Worm (Caenorhabditis elegans) whole organism, midembryonic: ENCODE results near the gene C34E10.10.

ENCODE experiments used
- T22C8.4 ChIP-seq: fragments of 200-800 bp; sonication (Bioruptor generic); IDR thresholded peaks from 2 replicates; pipeline ENCODE4 v1.3.6; 2022; ENCODE audit warnings: missing genetic modification characterization, missing compliant biosample characterization
- cog-1 ChIP-seq: sonication (generic microtip); optimal IDR thresholded peaks from 2 replicates; lab custom pipeline; 2016; ENCODE audit warnings: missing genetic modification characterization, missing compliant biosample characterization
- flt-1 ChIP-seq: fragments of 200-800 bp; sonication (Bioruptor generic); IDR thresholded peaks from 2 replicates; pipeline ENCODE4 v1.3.6; 2022; ENCODE audit warnings: missing genetic modification characterization, missing compliant biosample characterization
- klf-2 ChIP-seq: fragments of 200-800 bp; sonication (Bioruptor generic); conservative IDR thresholded peaks from 2 replicates; pipeline ENCODE4 v1.3.6; 2022; ENCODE audit warnings: missing genetic modification reagents, missing genetic modification characterization, missing compliant biosample characterization
- med-1 ChIP-seq: sonication (generic microtip); optimal IDR thresholded peaks from 2 replicates; lab custom pipeline; 2017; ENCODE audit warnings: missing genetic modification characterization, mild to moderate bottlenecking, missing compliant biosample characterization, antibody characterized with exemption, missing genetic modification reagents; ENCODE audit not compliant: insufficient read depth
- ref-1 ChIP-seq: fragments of 200-800 bp; sonication (Bioruptor generic); conservative IDR thresholded peaks from 2 replicates; pipeline ENCODE4 v1.3.6; 2022; ENCODE audit warnings: missing genetic modification reagents, missing genetic modification characterization, missing compliant biosample characterization
- tab-1 ChIP-seq: fragments of 200-800 bp; sonication (Bioruptor generic); IDR thresholded peaks from 2 replicates; pipeline ENCODE4 v1.3.6; 2022; ENCODE audit warnings: missing genetic modification characterization, missing compliant biosample characterization
- ztf-23 ChIP-seq: fragments of 200-800 bp; sonication (Bioruptor generic); IDR thresholded peaks from 2 replicates; pipeline ENCODE4 v1.3.6; 2022; ENCODE audit warnings: missing genetic modification reagents, missing genetic modification characterization, missing compliant biosample characterization
- ztf-29 ChIP-seq: fragments of 200-800 bp; sonication (Bioruptor generic); IDR thresholded peaks from 2 replicates; pipeline ENCODE4 v1.3.6; 2022; ENCODE audit warnings: missing genetic modification reagents, missing genetic modification characterization, missing compliant biosample characterization

The C34E10.10 gene

DNA sequence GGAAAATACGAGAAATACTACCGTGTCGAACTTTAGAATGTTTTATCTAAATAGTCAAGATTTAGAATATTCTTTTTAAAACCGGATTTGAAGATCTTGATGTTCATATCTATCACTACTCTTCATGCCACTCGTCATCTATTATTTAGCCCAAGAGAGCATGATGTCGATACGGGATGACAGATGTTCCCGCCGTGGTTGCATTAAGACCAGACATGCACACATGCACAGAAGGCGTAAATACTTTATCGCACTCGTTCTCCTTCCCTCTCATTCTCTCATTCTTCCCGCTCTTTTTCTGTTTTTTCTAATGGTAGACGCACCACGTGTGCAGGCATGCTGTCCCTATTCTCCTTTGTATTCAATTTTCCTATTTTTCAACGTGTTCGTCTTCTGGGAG, 44.3 kb downstream of the C34E10.10 start:
- TF ChIP-seq klf-2 (GFP tag; lab: Robert Waterston, UW) (no peak), T22C8.4 (GFP tag; lab: Robert Waterston, UW) (no peak), ztf-23 (GFP tag; lab: Robert Waterston, UW) (no peak)

DNA sequence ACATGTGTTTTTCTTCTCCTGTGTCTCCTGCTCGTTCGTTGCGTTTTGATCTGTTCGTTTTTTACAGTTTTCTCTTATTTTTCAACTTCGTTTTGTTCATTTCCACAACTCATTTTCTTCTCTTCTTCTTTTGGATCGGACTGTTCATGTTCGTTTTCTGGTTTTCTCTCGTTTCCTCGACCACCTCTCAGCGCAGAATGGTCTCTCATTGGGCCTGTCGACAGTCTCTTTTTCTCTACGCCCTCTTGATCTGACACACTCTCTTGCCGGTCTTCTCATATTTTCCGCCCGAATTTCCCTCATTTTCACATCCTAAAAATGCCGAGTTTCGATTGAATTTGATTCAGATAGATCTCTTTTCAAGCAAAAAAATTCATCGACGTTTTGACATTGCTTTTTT, 46.0 kb downstream of the C34E10.10 start:
- TF ChIP-seq ztf-23 (GFP tag; lab: Robert Waterston, UW) (no peak), cog-1 (no peak), klf-2 (GFP tag; lab: Robert Waterston, UW) (no peak), tab-1 (GFP tag; lab: Robert Waterston, UW) (no peak), med-1 (GFP tag; lab: Kevin White, UChicago) (no peak), flt-1 (GFP tag; lab: Robert Waterston, UW) (no peak), T22C8.4 (GFP tag; lab: Robert Waterston, UW) (no peak), ztf-29 (GFP tag; lab: Robert Waterston, UW) (no peak), ref-1 (no peak)

DNA sequence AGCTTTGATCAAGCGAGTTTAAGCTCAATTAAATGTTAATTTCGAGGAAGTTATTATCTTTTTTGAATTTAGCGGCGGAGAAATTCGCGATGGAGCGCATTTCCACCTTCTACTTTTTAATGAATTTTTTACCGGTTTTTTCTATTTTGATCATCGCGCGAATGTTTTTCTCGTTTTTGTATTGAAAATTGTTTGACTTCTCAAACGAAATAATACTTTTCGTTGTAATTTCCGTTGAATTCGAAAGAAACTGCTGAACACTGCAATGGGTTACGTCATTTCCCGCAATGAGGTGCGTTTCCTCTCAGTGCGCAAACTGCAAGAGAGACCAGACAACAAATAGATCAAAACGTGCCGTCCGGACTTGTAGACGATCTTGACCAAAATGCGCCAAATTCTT, 46.5 kb downstream of the C34E10.10 start:
- TF ChIP-seq ztf-29 (GFP tag; lab: Robert Waterston, UW) (no peak), flt-1 (GFP tag; lab: Robert Waterston, UW) (no peak), tab-1 (GFP tag; lab: Robert Waterston, UW) (no peak), cog-1 (no peak), T22C8.4 (GFP tag; lab: Robert Waterston, UW) (no peak), klf-2 (GFP tag; lab: Robert Waterston, UW) (no peak), ztf-23 (GFP tag; lab: Robert Waterston, UW) (no peak), ref-1 (no peak), med-1 (GFP tag; lab: Kevin White, UChicago) (no peak)

DNA sequence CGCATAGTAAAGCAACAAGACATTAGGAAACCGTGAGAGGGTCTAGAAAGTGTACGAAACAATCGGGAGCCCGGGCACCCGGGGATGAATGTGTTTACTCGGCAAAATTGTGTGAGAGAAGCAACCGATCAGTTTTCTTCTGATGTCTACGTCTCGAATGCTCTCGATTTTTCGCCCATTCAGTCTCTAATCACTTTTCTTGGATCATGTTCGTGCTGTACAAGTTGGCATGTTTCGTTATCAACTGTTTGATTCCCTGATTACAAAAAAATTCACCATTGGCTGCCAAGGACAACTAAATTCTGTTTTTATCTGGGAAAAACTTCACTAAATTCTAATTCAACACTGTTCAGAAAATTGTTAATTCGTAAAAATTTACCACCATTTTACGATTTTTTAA, 47.1 kb downstream of the C34E10.10 start:
- TF ChIP-seq ztf-23 (GFP tag; lab: Robert Waterston, UW) (0 out of 2 replicates have a peak, but pooled peaks have one; percentile 40), tab-1 (GFP tag; lab: Robert Waterston, UW) (no peak)

DNA sequence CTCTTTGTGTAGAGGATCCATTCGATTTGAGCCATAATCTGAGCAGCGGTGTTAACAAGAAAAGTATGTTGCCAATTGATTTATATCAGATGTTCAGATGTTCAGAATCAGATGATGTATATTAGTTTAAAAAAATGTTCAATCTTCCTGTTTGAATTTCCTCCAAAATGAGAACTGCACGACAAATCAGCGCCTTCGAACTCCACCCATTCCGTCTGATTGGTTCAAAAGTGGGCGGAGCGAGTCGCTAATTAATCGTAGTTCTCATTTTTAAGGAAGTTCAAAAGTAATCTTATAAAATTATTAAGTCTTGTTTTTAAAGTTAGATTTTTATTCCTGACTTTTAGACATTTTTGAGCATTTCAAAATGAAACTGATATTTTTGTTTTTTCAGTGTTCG, 48.5 kb downstream of the C34E10.10 start:
- TF ChIP-seq tab-1 (GFP tag; lab: Robert Waterston, UW) (no peak), T22C8.4 (GFP tag; lab: Robert Waterston, UW) (no peak), ztf-29 (GFP tag; lab: Robert Waterston, UW) (no peak), flt-1 (GFP tag; lab: Robert Waterston, UW) (no peak), ref-1 (no peak), klf-2 (GFP tag; lab: Robert Waterston, UW) (no peak), ztf-23 (GFP tag; lab: Robert Waterston, UW) (no peak), cog-1 (no peak), med-1 (GFP tag; lab: Kevin White, UChicago) (no peak)
